Worm (Caenorhabditis elegans): ENCODE data around the gene faah-4.

DNA sequence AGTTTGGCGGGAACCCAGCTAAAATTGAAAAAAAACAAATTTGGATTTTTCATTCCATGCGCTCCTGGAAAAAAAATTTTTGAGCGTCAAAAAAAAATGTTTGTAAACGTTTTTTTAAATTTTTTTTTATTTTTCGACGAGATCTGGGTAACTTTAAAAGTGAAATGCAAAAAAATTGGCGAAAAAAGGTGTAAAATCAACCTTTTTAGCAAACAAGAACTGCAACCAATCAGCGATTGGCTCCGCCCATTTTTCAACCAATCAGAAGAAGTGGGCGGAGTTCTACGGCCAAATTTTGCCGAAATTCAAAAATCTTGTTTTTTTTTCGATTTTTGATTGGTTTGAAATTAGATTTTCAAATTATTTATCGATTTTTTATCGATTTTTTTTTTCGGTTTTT, 14.2 kb downstream of the faah-4 start:
- TF ChIP-seq madf-5 (GFP tag; IDR thresholded peaks at IDR 0.05) (no peak), snpc-4 (tag; optimal IDR thresholded peaks at IDR 0.05) (no peak), pha-4 (GFP tag; IDR thresholded peaks at IDR 0.05) (no peak), pha-4 (tag; optimal IDR thresholded peaks at IDR 0.05) (no peak), Y48G9A.11 (GFP tag; IDR thresholded peaks at IDR 0.05) (no peak), nhr-237 (tag; optimal IDR thresholded peaks at IDR 0.05) (no peak), nhr-42 (GFP tag; IDR thresholded peaks at IDR 0.05) (no peak), nhr-11 (tag; optimal IDR thresholded peaks at IDR 0.05) (no peak), daf-12 (tag; optimal IDR thresholded peaks at IDR 0.05) (no peak), zip-2 (tag; optimal IDR thresholded peaks at IDR 0.05) (no peak), nhr-10 (tag; optimal IDR thresholded peaks at IDR 0.05) (no peak), zag-1 (tag; optimal IDR thresholded peaks at IDR 0.05) (no peak), ces-1 (GFP tag; optimal IDR thresholded peaks at IDR 0.05) (no peak), nhr-77 (tag; optimal IDR thresholded peaks at IDR 0.05) (no peak)
